Worm (Caenorhabditis elegans) whole organism, L1 larva: Measurements from ENCODE around the gene fkh-6.

Source experiments
- C34B4.2 ChIP-seq: sonication (generic microtip); optimal IDR thresholded peaks from 2 replicates; lab custom pipeline; 2017; ENCODE audit warnings: mild to moderate bottlenecking, missing genetic modification characterization, missing compliant biosample characterization
- F16B12.6 ChIP-seq: fragments of 150-350 bp; optimal IDR thresholded peaks from 2 replicates; lab custom pipeline; 2014; ENCODE audit warnings: missing biosample characterization, missing genetic modification characterization
- Y116A8C.19 ChIP-seq: sonication (generic microtip); optimal IDR thresholded peaks from 2 replicates; lab custom pipeline; 2016; ENCODE audit warnings: missing compliant biosample characterization, missing genetic modification characterization, borderline replicate concordance
- alr-1 ChIP-seq: fragments of 200-800 bp; sonication (Bioruptor generic); optimal IDR thresholded peaks from 2 replicates; lab custom pipeline; 2018; ENCODE audit warnings: borderline replicate concordance, mild to moderate bottlenecking, missing genetic modification characterization, missing compliant biosample characterization
- ceh-8 ChIP-seq: fragments of 200-800 bp; sonication (Bioruptor generic); optimal IDR thresholded peaks from 2 replicates; lab custom pipeline; 2018; ENCODE audit warnings: mild to moderate bottlenecking, missing genetic modification characterization, moderate library complexity, missing compliant biosample characterization
- ceh-90 ChIP-seq: sonication (generic microtip); optimal IDR thresholded peaks from 2 replicates; lab custom pipeline; 2016; ENCODE audit warnings: missing genetic modification characterization, missing compliant biosample characterization
- dpl-1 ChIP-seq, 3 experiments: fragments of 150-350 bp in 2 of 3; sonication (generic microtip) in 1 of 3; optimal IDR thresholded peaks; 2 replicates each; lab custom pipeline; 2014 to 2017; ENCODE audit warnings: missing biosample characterization in 3 of 3, missing genetic modification characterization in 3 of 3, missing genetic modification reagents in 3 of 3
- dsc-1 ChIP-seq: sonication (generic microtip); optimal IDR thresholded peaks from 2 replicates; lab custom pipeline; 2016; ENCODE audit warnings: mild to moderate bottlenecking, missing genetic modification characterization, missing compliant biosample characterization
- efl-1 ChIP-seq, 4 experiments: fragments of 150-350 bp; optimal IDR thresholded peaks in 3 of 4; peaks in 1 of 4; 1 replicate in 1 of 4; 2 replicates in 3 of 4; lab custom pipeline; 2014; ENCODE audit warnings: missing biosample characterization in 2 of 4, missing genetic modification characterization in 2 of 4, missing genetic modification reagents in 2 of 4
- egl-13 ChIP-seq: sonication (generic microtip); optimal IDR thresholded peaks from 2 replicates; lab custom pipeline; 2016; ENCODE audit warnings: missing genotype, missing genetic modification reagents, missing genetic modification characterization, missing compliant biosample characterization
- elt-2 ChIP-seq: sonication (generic microtip); optimal IDR thresholded peaks from 2 replicates; lab custom pipeline; 2016; ENCODE audit warnings: missing genetic modification characterization, mild to moderate bottlenecking, inconsistent platforms, missing compliant biosample characterization, missing genetic modification reagents
- ets-5 ChIP-seq: fragments of 200-800 bp; sonication (Bioruptor generic); IDR thresholded peaks from 2 replicates; pipeline ENCODE4 v1.3.6; 2022; ENCODE audit warnings: missing genetic modification characterization, missing compliant biosample characterization
- fkh-4 ChIP-seq: sonication (generic microtip); optimal IDR thresholded peaks from 2 replicates; lab custom pipeline; 2016; ENCODE audit warnings: missing compliant biosample characterization, missing genetic modification characterization, borderline replicate concordance
- fkh-8 ChIP-seq: sonication (generic microtip); optimal IDR thresholded peaks from 2 replicates; lab custom pipeline; 2016; ENCODE audit warnings: mild to moderate bottlenecking, missing genetic modification characterization, missing compliant biosample characterization
- hpl-2 ChIP-seq: fragments of 150-350 bp; optimal IDR thresholded peaks from 2 replicates; lab custom pipeline; 2014; ENCODE audit warnings: missing biosample characterization, missing genetic modification reagents, missing genetic modification characterization
- isw-1 ChIP-seq: fragments of 200-800 bp; sonication (Bioruptor generic); IDR thresholded peaks from 2 replicates; pipeline ENCODE4 v1.3.6; 2022; ENCODE audit warnings: missing genetic modification characterization, missing compliant biosample characterization
- jun-1 ChIP-seq: fragments of 150-350 bp; optimal IDR thresholded peaks from 2 replicates; lab custom pipeline; 2014; ENCODE audit warnings: missing biosample characterization, missing genetic modification reagents, missing genetic modification characterization
- lin-13 ChIP-seq: fragments of 150-350 bp; optimal IDR thresholded peaks from 2 replicates; lab custom pipeline; 2014; ENCODE audit warnings: missing biosample characterization, missing genetic modification reagents, missing genetic modification characterization
- lin-14 ChIP-seq: fragments of 200-800 bp; sonication (Bioruptor generic); optimal IDR thresholded peaks from 2 replicates; lab custom pipeline; 2018; ENCODE audit warnings: mild to moderate bottlenecking, missing genetic modification characterization, moderate library complexity, missing compliant biosample characterization
- lin-39 ChIP-seq: fragments of 150-350 bp; optimal IDR thresholded peaks from 2 replicates; lab custom pipeline; 2014; ENCODE audit warnings: missing biosample characterization, missing genetic modification reagents, missing genetic modification characterization
- lir-3 ChIP-seq: sonication (generic microtip); optimal IDR thresholded peaks from 2 replicates; lab custom pipeline; 2016; ENCODE audit warnings: mild to moderate bottlenecking, missing genetic modification characterization, moderate library complexity, missing compliant biosample characterization; ENCODE audit not compliant: poor library complexity
- lsy-2 ChIP-seq, 2 experiments: fragments of 150-350 bp; optimal IDR thresholded peaks; 2 replicates each; lab custom pipeline; 2014; ENCODE audit warnings: missing biosample characterization in 2 of 2, missing genetic modification characterization in 2 of 2
- mdl-1 ChIP-seq, 2 experiments: fragments of 150-350 bp; optimal IDR thresholded peaks; 2 replicates each; lab custom pipeline; 2014 to 2017; ENCODE audit warnings: missing biosample characterization in 2 of 2, missing genetic modification characterization in 2 of 2, inconsistent platforms in 1 of 2
- mep-1 ChIP-seq: fragments of 150-350 bp; optimal IDR thresholded peaks from 2 replicates; lab custom pipeline; 2014; ENCODE audit warnings: missing biosample characterization, missing genetic modification characterization
- nhr-12 ChIP-seq: sonication (generic microtip); optimal IDR thresholded peaks from 2 replicates; lab custom pipeline; 2017; ENCODE audit warnings: missing biosample characterization, missing genetic modification characterization
- nhr-19 ChIP-seq: fragments of 200-800 bp; sonication (Bioruptor generic); conservative IDR thresholded peaks from 2 replicates; pipeline ENCODE4 v1.3.6; 2022; ENCODE audit warnings: missing genetic modification characterization, missing compliant biosample characterization
- nhr-237 ChIP-seq: fragments of 150-350 bp; optimal IDR thresholded peaks from 2 replicates; lab custom pipeline; 2014; ENCODE audit warnings: missing biosample characterization, missing genetic modification characterization
- nhr-47 ChIP-seq: sonication (generic microtip); optimal IDR thresholded peaks from 2 replicates; lab custom pipeline; 2016; ENCODE audit warnings: mild to moderate bottlenecking, missing genetic modification characterization, moderate library complexity, missing compliant biosample characterization
- nhr-77 ChIP-seq: fragments of 150-350 bp; optimal IDR thresholded peaks from 2 replicates; lab custom pipeline; 2014; ENCODE audit warnings: missing biosample characterization, missing genetic modification characterization
- nhr-84 ChIP-seq: sonication (generic microtip); optimal IDR thresholded peaks from 2 replicates; lab custom pipeline; 2017; ENCODE audit warnings: missing biosample characterization, missing genetic modification characterization
- nhr-85 ChIP-seq: sonication (generic microtip); peaks from one replicate; lab custom pipeline; 2016; ENCODE audit warnings: missing genetic modification characterization, inconsistent platforms, missing compliant biosample characterization
- nhr-90 ChIP-seq: sonication (generic microtip); optimal IDR thresholded peaks from 2 replicates; lab custom pipeline; 2016; ENCODE audit warnings: mild to moderate bottlenecking, missing genetic modification characterization, missing compliant biosample characterization; ENCODE audit not compliant: poor library complexity
- pqm-1 ChIP-seq: sonication (generic microtip); optimal IDR thresholded peaks from 3 replicates; lab custom pipeline; 2017; ENCODE audit warnings: missing biosample characterization, missing genetic modification characterization
- sox-4 ChIP-seq: sonication (generic microtip); optimal IDR thresholded peaks from 2 replicates; lab custom pipeline; 2016; ENCODE audit warnings: missing genetic modification characterization, missing compliant biosample characterization
- sptf-1 ChIP-seq: fragments of 150-350 bp; optimal IDR thresholded peaks from 2 replicates; lab custom pipeline; 2014; ENCODE audit warnings: missing biosample characterization, missing genetic modification characterization
- sup-37 ChIP-seq: fragments of 200-800 bp; sonication (Bioruptor generic); optimal IDR thresholded peaks from 2 replicates; lab custom pipeline; 2018; ENCODE audit warnings: mild to moderate bottlenecking, missing genetic modification characterization, missing compliant biosample characterization
- tbx-2 ChIP-seq: sonication (generic microtip); optimal IDR thresholded peaks from 2 replicates; lab custom pipeline; 2016; ENCODE audit warnings: missing genetic modification characterization, missing compliant biosample characterization
- unc-98 ChIP-seq: fragments of 200-800 bp; sonication (Bioruptor generic); IDR thresholded peaks from 2 replicates; pipeline ENCODE4 v1.3.6; 2022; ENCODE audit warnings: missing genetic modification characterization, missing compliant biosample characterization
- zag-1 ChIP-seq: fragments of 150-350 bp; optimal IDR thresholded peaks from 2 replicates; lab custom pipeline; 2014; ENCODE audit warnings: missing biosample characterization, missing genetic modification characterization
- ztf-11 ChIP-seq, 2 experiments: sonication (generic microtip); optimal IDR thresholded peaks; 2 replicates each; lab custom pipeline; 2016 to 2017; ENCODE audit warnings: missing genetic modification characterization in 2 of 2, missing biosample characterization in 1 of 2, missing compliant biosample characterization in 1 of 2
- ztf-4 ChIP-seq: fragments of 150-350 bp; optimal IDR thresholded peaks from 2 replicates; lab custom pipeline; 2014; ENCODE audit warnings: missing biosample characterization, missing genetic modification characterization

Gene fkh-6

DNA sequence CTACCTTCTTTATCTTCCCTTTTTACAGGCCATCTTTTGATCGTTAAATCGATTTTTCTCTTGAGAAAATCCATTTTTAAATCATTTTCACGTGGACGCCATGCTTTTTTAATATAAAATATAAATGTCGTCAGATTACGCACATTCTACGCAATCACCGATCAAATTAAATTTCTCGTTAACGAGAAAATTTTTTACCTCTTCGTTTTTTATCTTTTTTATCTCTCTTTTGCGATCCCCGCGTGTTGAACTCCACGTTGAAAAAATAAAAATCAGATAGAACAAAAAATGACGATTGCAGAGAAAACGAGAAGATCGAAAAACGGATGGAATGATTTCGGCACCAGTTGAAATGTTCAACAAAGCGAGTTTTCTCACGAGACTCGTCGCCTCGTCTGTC, 36.8 kb upstream of the fkh-6 start, which contains the start of gene bpnt-1 (continued):
- TF ChIP-seq nhr-90 (tag; lab: Kevin White, UChicago) (peak; percentile 37), lir-3 (tag; lab: Kevin White, UChicago) (no peak), ets-5 (no peak), lsy-2 (tag; optimal IDR thresholded peaks at IDR 0.05; lab: Kevin White, UChicago) (peak in 1 of 2 experiments; percentile 41), unc-98 (GFP tag; lab: Robert Waterston, UW) (no peak), ztf-4 (tag; lab: Kevin White, UChicago) (no peak), sox-4 (tag; lab: Kevin White, UChicago) (no peak), nhr-12 (tag; lab: Kevin White, UChicago) (no peak), lin-13 (GFP tag; lab: Kevin White, UChicago) (no peak), F16B12.6 (peak; percentile 39), hpl-2 (GFP tag; lab: Kevin White, UChicago) (no peak), lin-39 (tag; lab: Kevin White, UChicago) (no peak), ceh-90 (tag; lab: Kevin White, UChicago) (no peak), C34B4.2 (tag; lab: Kevin White, UChicago) (no peak), tbx-2 (tag; lab: Kevin White, UChicago) (no peak), nhr-19 (GFP tag; lab: Robert Waterston, UW) (no peak), dpl-1 (GFP tag; optimal IDR thresholded peaks at IDR 0.05; lab: Kevin White, UChicago) (peak in 1 of 3 experiments; percentile 6), nhr-237 (no peak), nhr-85 (tag; lab: Kevin White, UChicago) (peak; percentile 65), efl-1 (optimal IDR thresholded peaks at IDR 0.05; lab: Kevin White, UChicago) (peak in 1 of 2 experiments; percentile 5), efl-1 (GFP tag; optimal IDR thresholded peaks at IDR 0.05 in 1 of 2; lab: Kevin White, UChicago) (peak; percentile 1 to 9), nhr-84 (tag; lab: Kevin White, UChicago) (no peak), nhr-77 (tag; lab: Kevin White, UChicago) (no peak), zag-1 (no peak), elt-2 (tag; lab: Kevin White, UChicago) (no peak), Y116A8C.19 (tag; lab: Kevin White, UChicago) (no peak)

DNA sequence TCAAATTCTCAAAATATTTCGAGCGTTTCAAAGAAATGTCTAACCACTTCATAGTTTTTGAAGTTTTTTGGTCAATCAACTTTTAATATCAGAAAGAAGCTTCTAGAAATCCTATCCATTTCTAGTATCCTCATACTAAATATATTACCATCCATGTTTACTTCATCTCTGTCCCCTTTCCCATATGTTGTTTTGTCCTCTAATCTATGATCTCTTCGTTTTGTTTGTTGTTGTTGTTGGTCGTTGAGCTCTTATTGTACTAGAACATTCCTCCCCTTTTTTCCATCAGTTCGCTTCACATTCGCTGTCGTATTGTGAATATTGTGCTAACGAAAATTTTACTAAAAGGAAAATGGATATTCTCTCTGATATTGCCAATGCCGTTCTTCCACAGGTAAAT, 34.1 kb upstream of the fkh-6 start, which contains the start of gene sod-5:
sod-5 (plus strand) TSS at position 301 of the 400 bp plus-strand sequence.
- TF ChIP-seq egl-13 (tag; lab: Kevin White, UChicago) = no peak
- TF ChIP-seq ztf-11 (tag; optimal IDR thresholded peaks at IDR 0.05; lab: Kevin White, UChicago) = no peak
- TF ChIP-seq mdl-1 (tag; optimal IDR thresholded peaks at IDR 0.05; lab: Kevin White, UChicago) = no peak
- TF ChIP-seq fkh-8 (tag; lab: Kevin White, UChicago) = no peak
- no peak for TF ChIP-seq sup-37
- no peak for TF ChIP-seq jun-1 (tag; lab: Kevin White, UChicago)
- TF ChIP-seq dsc-1 (tag; lab: Kevin White, UChicago) = no peak
- TF ChIP-seq ztf-4 (tag; lab: Kevin White, UChicago) = no peak
- no peak for TF ChIP-seq fkh-4 (tag; lab: Kevin White, UChicago)
- no peak for TF ChIP-seq lin-14
- no peak for TF ChIP-seq pqm-1 (tag; lab: Kevin White, UChicago)
- TF ChIP-seq ceh-8 = no peak
- TF ChIP-seq sptf-1 (tag; lab: Kevin White, UChicago) = no peak
- TF ChIP-seq nhr-47 (tag; lab: Kevin White, UChicago) = no peak
- no peak for TF ChIP-seq alr-1 (tag; lab: Kevin White, UChicago)
- TF ChIP-seq isw-1 (GFP tag; lab: Robert Waterston, UW) = no peak
- TF ChIP-seq lsy-2 (tag; optimal IDR thresholded peaks at IDR 0.05; lab: Kevin White, UChicago) = no peak
- no peak for TF ChIP-seq mep-1
